Fruit fly (Drosophila melanogaster) whole organism, embryonic: ENCODE measurements around the gene CG11562.

Source experiments
- ATbp ChIP-seq: fragments of 200-800 bp; sonication (Bioruptor generic); optimal IDR thresholded peaks from 2 replicates; lab custom pipeline; 2017; ENCODE audit warnings: missing biosample characterization, mild to moderate bottlenecking, missing genetic modification characterization, missing genetic modification reagents
- Aef1 ChIP-seq: fragments of 200-800 bp; sonication (Bioruptor generic); IDR thresholded peaks from 3 replicates; pipeline ENCODE4 v1.3.6; 2022; ENCODE audit warnings: missing biosample characterization, missing genetic modification characterization
- C15 ChIP-seq: fragments of 200-800 bp; sonication (Bioruptor generic); IDR thresholded peaks from 3 replicates; pipeline ENCODE4 v1.3.6; 2022; ENCODE audit warnings: missing biosample characterization, missing genetic modification characterization
- CG10462 ChIP-seq: fragments of 200-800 bp; sonication (Bioruptor generic); optimal IDR thresholded peaks from 2 replicates; lab custom pipeline; 2016; ENCODE audit warnings: missing biosample characterization, missing genetic modification characterization
- CG11695 ChIP-seq: fragments of 200-800 bp; sonication (Bioruptor generic); IDR thresholded peaks from 3 replicates; pipeline ENCODE4 v1.3.6; 2022; ENCODE audit warnings: missing biosample characterization, missing genetic modification characterization
- CG12236 ChIP-seq: fragments of 200-800 bp; sonication (Bioruptor generic); optimal IDR thresholded peaks from 2 replicates; lab custom pipeline; 2016; ENCODE audit warnings: missing biosample characterization, missing genetic modification characterization
- CG13287 ChIP-seq: fragments of 200-800 bp; sonication (Bioruptor generic); IDR thresholded peaks from 2 replicates; pipeline ENCODE4 v1.3.6; 2022; ENCODE audit warnings: missing biosample characterization, missing genetic modification characterization; ENCODE audit not compliant: partially characterized antibody
- CG13624 ChIP-seq: fragments of 200-800 bp; sonication (Bioruptor generic); optimal IDR thresholded peaks from 2 replicates; lab custom pipeline; 2016; ENCODE audit warnings: missing biosample characterization, missing genetic modification characterization
- CG1529 ChIP-seq: fragments of 200-800 bp; sonication (Bioruptor generic); optimal IDR thresholded peaks from 3 replicates; lab custom pipeline; 2018; ENCODE audit warnings: missing biosample characterization, missing genetic modification characterization
- CG17361 ChIP-seq: fragments of 200-800 bp; sonication (Bioruptor generic); IDR thresholded peaks from 3 replicates; pipeline ENCODE4 v1.3.6; 2022; ENCODE audit warnings: missing biosample characterization, missing genetic modification characterization
- CG31388 ChIP-seq: fragments of 200-800 bp; sonication (Bioruptor generic); optimal IDR thresholded peaks from 2 replicates; lab custom pipeline; 2016; ENCODE audit warnings: missing biosample characterization, missing genetic modification characterization
- CG3281 ChIP-seq: fragments of 200-800 bp; sonication (Bioruptor generic); optimal IDR thresholded peaks from 3 replicates; lab custom pipeline; 2017; ENCODE audit warnings: missing biosample characterization, mild to moderate bottlenecking, missing genetic modification characterization
- CG4282 ChIP-seq: fragments of 200-800 bp; sonication (Bioruptor generic); optimal IDR thresholded peaks from 2 replicates; lab custom pipeline; 2016; ENCODE audit warnings: missing biosample characterization, missing genetic modification characterization
- CG43689 ChIP-seq: fragments of 200-800 bp; sonication (Bioruptor generic); IDR thresholded peaks from 2 replicates; pipeline ENCODE4 v1.3.6; 2022; ENCODE audit warnings: missing biosample characterization, missing genetic modification characterization
- CG6813 ChIP-seq: fragments of 200-800 bp; sonication (Bioruptor generic); optimal IDR thresholded peaks from 2 replicates; lab custom pipeline; 2017; ENCODE audit warnings: missing biosample characterization, missing genetic modification characterization, mild to moderate bottlenecking, moderate library complexity, missing genetic modification reagents
- CG7556 ChIP-seq: fragments of 200-800 bp; sonication (Bioruptor generic); optimal IDR thresholded peaks from 2 replicates; lab custom pipeline; 2017; ENCODE audit warnings: missing biosample characterization, mild to moderate bottlenecking, missing genetic modification characterization
- CG7963 ChIP-seq: fragments of 200-800 bp; sonication (Bioruptor generic); IDR thresholded peaks from 3 replicates; pipeline ENCODE4 v1.3.6; 2022; ENCODE audit warnings: missing biosample characterization, missing genetic modification characterization; ENCODE audit not compliant: partially characterized antibody
- CG8359 ChIP-seq: fragments of 200-800 bp; sonication (Bioruptor generic); optimal IDR thresholded peaks from 2 replicates; lab custom pipeline; 2017; ENCODE audit warnings: missing biosample characterization, mild to moderate bottlenecking, missing genetic modification characterization, borderline replicate concordance
- CG9437 ChIP-seq: fragments of 200-800 bp; sonication (Bioruptor generic); optimal IDR thresholded peaks from 2 replicates; lab custom pipeline; 2018; ENCODE audit warnings: missing biosample characterization, mild to moderate bottlenecking, missing genetic modification characterization
- CG9727 ChIP-seq: fragments of 200-800 bp; sonication (Bioruptor generic); optimal IDR thresholded peaks from 3 replicates; lab custom pipeline; 2017; ENCODE audit warnings: missing biosample characterization, mild to moderate bottlenecking, missing genetic modification characterization
- CkIIα-i1 ChIP-seq: fragments of 200-800 bp; sonication (Bioruptor generic); IDR thresholded peaks from 2 replicates; pipeline ENCODE4 v1.3.6; 2022; ENCODE audit warnings: missing biosample characterization, missing genetic modification characterization
- ERR ChIP-seq: fragments of 200-800 bp; sonication (Bioruptor generic); optimal IDR thresholded peaks from 2 replicates; lab custom pipeline; 2016; ENCODE audit warnings: missing biosample characterization, missing genetic modification characterization
- HLHmδ ChIP-seq: fragments of 200-800 bp; sonication (Bioruptor generic); optimal IDR thresholded peaks from 2 replicates; lab custom pipeline; 2018; ENCODE audit warnings: missing biosample characterization, mild to moderate bottlenecking, missing genetic modification characterization, moderate library complexity
- Hmx ChIP-seq: fragments of 200-800 bp; sonication (Bioruptor generic); optimal IDR thresholded peaks from 2 replicates; lab custom pipeline; 2016; ENCODE audit warnings: missing biosample characterization, missing genetic modification characterization
- Neu2 ChIP-seq: fragments of 200-800 bp; sonication (Bioruptor generic); optimal IDR thresholded peaks from 3 replicates; lab custom pipeline; 2016; ENCODE audit warnings: missing biosample characterization, missing genetic modification characterization, borderline replicate concordance
- Pdp1 ChIP-seq, 2 experiments: fragments of 200-800 bp; sonication (Bioruptor generic); optimal IDR thresholded peaks; 3 replicates each; lab custom pipeline; 2016; ENCODE audit warnings: missing biosample characterization in 2 of 2, missing genetic modification characterization in 2 of 2, mild to moderate bottlenecking in 1 of 2, moderate library complexity in 1 of 2
- Ptx1 ChIP-seq: fragments of 200-800 bp; sonication (Bioruptor generic); IDR thresholded peaks from 2 replicates; pipeline ENCODE4 v1.3.6; 2022; ENCODE audit warnings: missing biosample characterization, missing genetic modification characterization
- Sox100B ChIP-seq: fragments of 200-800 bp; sonication (Bioruptor generic); optimal IDR thresholded peaks from 3 replicates; lab custom pipeline; 2018; ENCODE audit warnings: missing biosample characterization, mild to moderate bottlenecking, missing genetic modification characterization
- Usf ChIP-seq: fragments of 200-800 bp; sonication (Bioruptor generic); optimal IDR thresholded peaks from 2 replicates; lab custom pipeline; 2017; ENCODE audit warnings: missing genotype, missing biosample characterization, missing genetic modification characterization
- YL-1 ChIP-seq: fragments of 200-800 bp; sonication (Bioruptor generic); optimal IDR thresholded peaks from 3 replicates; lab custom pipeline; 2017; ENCODE audit warnings: missing biosample characterization, mild to moderate bottlenecking, missing genetic modification characterization
- ash1 ChIP-seq: fragments of 200-800 bp; sonication (Bioruptor generic); optimal IDR thresholded peaks from 2 replicates; lab custom pipeline; 2018; ENCODE audit warnings: missing biosample characterization, mild to moderate bottlenecking, missing genetic modification characterization
- dan ChIP-seq: fragments of 200-800 bp; sonication (Bioruptor generic); IDR thresholded peaks from 2 replicates; pipeline ENCODE4 v1.3.6; 2022; ENCODE audit warnings: missing biosample characterization, missing genetic modification characterization
- ftz-f1 ChIP-seq: fragments of 200-800 bp; sonication (Bioruptor generic); optimal IDR thresholded peaks from 2 replicates; lab custom pipeline; 2016; ENCODE audit warnings: missing biosample characterization, missing genetic modification characterization
- fu2 ChIP-seq: fragments of 200-800 bp; sonication (Bioruptor generic); optimal IDR thresholded peaks from 2 replicates; lab custom pipeline; 2016; ENCODE audit warnings: missing biosample characterization, missing genetic modification characterization
- gem ChIP-seq: fragments of 200-800 bp; sonication (Bioruptor generic); optimal IDR thresholded peaks from 2 replicates; lab custom pipeline; 2019; ENCODE audit warnings: missing biosample characterization, mild to moderate bottlenecking, missing genetic modification characterization, moderate library complexity
- inv ChIP-seq: fragments of 200-800 bp; sonication (Bioruptor generic); IDR thresholded peaks from 2 replicates; pipeline ENCODE4 v1.3.6; 2022; ENCODE audit warnings: missing biosample characterization, missing genetic modification characterization; ENCODE audit not compliant: partially characterized antibody
- jigr1 ChIP-seq: fragments of 200-800 bp; sonication (Bioruptor generic); IDR thresholded peaks from 3 replicates; pipeline ENCODE4 v1.3.6; 2022; ENCODE audit warnings: missing biosample characterization, missing genetic modification characterization
- luna ChIP-seq: fragments of 200-800 bp; sonication (Bioruptor generic); optimal IDR thresholded peaks from 2 replicates; lab custom pipeline; 2016; ENCODE audit warnings: missing biosample characterization, missing genetic modification characterization
- nau ChIP-seq: fragments of 200-800 bp; sonication (Bioruptor generic); optimal IDR thresholded peaks from 3 replicates; lab custom pipeline; 2017; ENCODE audit warnings: missing biosample characterization, mild to moderate bottlenecking, missing genetic modification characterization, missing genetic modification reagents
- pan ChIP-seq, 4 experiments: fragments of >200 bp in 3 of 4; fragments of 200-800 bp in 1 of 4; sonication (Bioruptor generic) in 1 of 4; optimal IDR thresholded peaks in 3 of 4; IDR thresholded peaks in 1 of 4; 2 replicates each; pipeline versions ENCODE4 v1.3.6 to Lab custom; 2017 to 2022; ENCODE audit warnings: missing biosample characterization in 2 of 4, missing genetic modification characterization in 2 of 4, mixed read lengths in 1 of 4
- peb ChIP-seq: fragments of 200-800 bp; sonication (Bioruptor generic); IDR thresholded peaks from 2 replicates; pipeline ENCODE4 v1.3.6; 2022; ENCODE audit warnings: missing biosample characterization, missing genetic modification characterization
- prd ChIP-seq, 3 experiments: fragments of >200 bp in 2 of 3; fragments of 200-800 bp in 1 of 3; sonication (Bioruptor generic) in 1 of 3; optimal IDR thresholded peaks in 2 of 3; IDR thresholded peaks in 1 of 3; 2 replicates in 2 of 3; 3 replicates in 1 of 3; pipeline versions ENCODE4 v1.3.6 to Lab custom; 2017 to 2022; ENCODE audit warnings: missing biosample characterization in 1 of 3, missing genetic modification characterization in 1 of 3
- slbo ChIP-seq: fragments of 200-800 bp; sonication (Bioruptor generic); IDR thresholded peaks from 2 replicates; pipeline ENCODE4 v1.3.6; 2022; ENCODE audit warnings: missing biosample characterization, missing genetic modification characterization
- sqz ChIP-seq: fragments of 200-800 bp; sonication (Bioruptor generic); optimal IDR thresholded peaks from 3 replicates; lab custom pipeline; 2018; ENCODE audit warnings: missing biosample characterization, mild to moderate bottlenecking, missing genetic modification characterization
- stc ChIP-seq: fragments of 200-800 bp; sonication (Bioruptor generic); IDR thresholded peaks from 2 replicates; pipeline ENCODE4 v1.3.6; 2022; ENCODE audit warnings: missing biosample characterization, missing genetic modification characterization
- stwl ChIP-seq: fragments of 200-800 bp; sonication (Bioruptor generic); optimal IDR thresholded peaks from 3 replicates; lab custom pipeline; 2018; ENCODE audit warnings: missing biosample characterization, mild to moderate bottlenecking, missing genetic modification characterization, moderate library complexity
- trh ChIP-seq: fragments of 200-800 bp; sonication (Bioruptor generic); optimal IDR thresholded peaks from 2 replicates; lab custom pipeline; 2016; ENCODE audit warnings: missing biosample characterization, missing genetic modification characterization
- tup ChIP-seq: fragments of 200-800 bp; sonication (Bioruptor generic); optimal IDR thresholded peaks from 2 replicates; lab custom pipeline; 2016; ENCODE audit warnings: missing biosample characterization, mild to moderate bottlenecking, missing genetic modification characterization, moderate library complexity
- vvl ChIP-seq: fragments of 200-800 bp; sonication (Bioruptor generic); IDR thresholded peaks from 2 replicates; pipeline ENCODE4 v1.3.6; 2022; ENCODE audit warnings: missing biosample characterization, missing genetic modification characterization

CG11562 gene

DNA sequence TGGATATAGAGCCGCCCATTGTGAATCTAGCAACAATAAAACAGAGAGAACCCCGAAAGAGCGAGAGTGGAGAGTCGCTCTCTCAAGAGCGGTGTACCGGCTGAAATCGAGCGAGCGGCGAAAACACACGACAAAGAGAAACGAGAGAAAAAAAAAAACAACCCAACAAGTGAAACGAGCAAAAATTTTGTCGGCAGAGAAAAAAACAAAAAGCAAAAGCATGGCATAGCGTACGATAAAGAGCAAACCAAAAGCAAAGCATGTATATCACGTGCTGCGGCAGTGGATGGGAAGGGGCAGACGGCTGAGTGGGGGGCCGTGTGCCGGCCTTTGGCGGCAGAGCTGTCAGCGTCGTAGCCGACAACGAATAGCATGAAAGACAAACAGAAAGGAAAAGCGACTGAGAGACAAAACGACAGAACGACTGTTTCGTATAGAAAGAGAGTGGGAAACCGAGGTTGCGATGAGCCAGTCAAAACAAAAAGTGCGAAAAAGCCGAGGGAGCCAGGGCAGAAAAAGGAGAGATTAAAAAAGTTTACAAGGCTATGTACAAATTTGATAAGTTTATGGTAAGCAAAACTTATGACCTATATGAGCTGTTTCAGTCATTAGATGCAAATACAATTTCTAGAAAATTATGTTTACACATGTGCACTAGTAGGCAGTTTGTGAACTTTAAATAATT, 45.4 kb upstream of the CG11562 start (continued):
- no peak for TF ChIP-seq CG7556
- no peak for TF ChIP-seq nau (GFP tag; lab: Kevin White, UChicago)
- peak; percentile 11 for TF ChIP-seq HLHmδ (GFP tag; lab: Kevin White, UChicago)
- no peak for TF ChIP-seq Hmx
- no peak for TF ChIP-seq CG7963 (GFP tag; lab: Robert Waterston, UW)
- no peak for TF ChIP-seq ERR (GFP tag; lab: Kevin White, UChicago)
- TF ChIP-seq inv, result no peak
- TF ChIP-seq Usf (GFP tag; lab: Kevin White, UChicago), result no peak
- TF ChIP-seq Pdp1 (GFP tag; optimal IDR thresholded peaks at IDR 0.05; lab: Kevin White, UChicago), result no peak
- TF ChIP-seq luna (GFP tag; lab: Kevin White, UChicago), result no peak
- TF ChIP-seq CG12236 (GFP tag; lab: Kevin White, UChicago), result no peak
- TF ChIP-seq CG13624 (GFP tag; lab: Kevin White, UChicago), result no peak
- no peak for TF ChIP-seq ATbp (GFP tag; lab: Kevin White, UChicago)
- no peak for TF ChIP-seq dan
- TF ChIP-seq Ptx1 (GFP tag; lab: Robert Waterston, UW), result no peak
- no peak for TF ChIP-seq CG4282 (GFP tag; lab: Kevin White, UChicago)
- no peak for TF ChIP-seq CG11695
- TF ChIP-seq CG9437, result no peak
- no peak for TF ChIP-seq prd (optimal IDR thresholded peaks at IDR 0.05; lab: Kevin White, UChicago)
- TF ChIP-seq prd (GFP tag; IDR thresholded peaks at IDR 0.05; lab: Robert Waterston, UW), result no peak
- no peak for TF ChIP-seq CG9727
- TF ChIP-seq tup, result no peak
- TF ChIP-seq trh (GFP tag; lab: Kevin White, UChicago), result no peak
- no peak for TF ChIP-seq CG43689 (GFP tag; lab: Robert Waterston, UW)
- no peak for TF ChIP-seq CG1529
- TF ChIP-seq CG6813 (GFP tag; lab: Kevin White, UChicago), result no peak
- no peak for TF ChIP-seq slbo (GFP tag; lab: Robert Waterston, UW)
- no peak for TF ChIP-seq pan (optimal IDR thresholded peaks at IDR 0.05; lab: Kevin White, UChicago)
- TF ChIP-seq pan (GFP tag; optimal IDR thresholded peaks at IDR 0.05 in 1 of 2, IDR thresholded peaks at IDR 0.05 in 1 of 2), result no peak
- TF ChIP-seq sqz, result peak; percentile 96
- no peak for TF ChIP-seq Aef1
- TF ChIP-seq peb, result no peak
- TF ChIP-seq CG17361, result no peak
- no peak for TF ChIP-seq stwl
- TF ChIP-seq CkIIα-i1 (GFP tag; lab: Robert Waterston, UW), result no peak
- TF ChIP-seq jigr1 (GFP tag; lab: Robert Waterston, UW), result no peak
- no peak for TF ChIP-seq gem (tag; lab: Kevin White, UChicago)
- TF ChIP-seq Neu2 (GFP tag; lab: Kevin White, UChicago), result no peak
- TF ChIP-seq C15 (GFP tag; lab: Robert Waterston, UW), result no peak
- TF ChIP-seq Sox100B (GFP tag; lab: Kevin White, UChicago), result no peak
- no peak for TF ChIP-seq CG8359 (GFP tag; lab: Kevin White, UChicago)
- TF ChIP-seq CG10462, result no peak
- TF ChIP-seq stc, result 0 out of 2 replicates have a peak, but pooled peaks have one; percentile 10
- TF ChIP-seq YL-1, result no peak
- TF ChIP-seq CG13287, result peak; percentile 67
- peak; percentile 67 for TF ChIP-seq ftz-f1 (GFP tag; lab: Kevin White, UChicago)
- no peak for TF ChIP-seq ash1 (GFP tag; lab: Kevin White, UChicago)
- TF ChIP-seq vvl (GFP tag; lab: Robert Waterston, UW), result no peak
- TF ChIP-seq CG31388, result no peak
- TF ChIP-seq CG3281 (GFP tag; lab: Kevin White, UChicago), result no peak
- no peak for TF ChIP-seq fu2 (GFP tag; lab: Kevin White, UChicago)
